Worm (Caenorhabditis elegans) whole organism, L4 larva: ENCODE measurements around the gene paml-1.
A peak's percentile ranks its signal among the peaks of the same experiment; 100 is the strongest.

Experiments used
- D1046.2 ChIP-seq: fragments of 200-800 bp; sonication (Bioruptor generic); IDR thresholded peaks from 2 replicates; pipeline ENCODE4 v1.3.6; 2022; ENCODE audit warnings: missing genetic modification characterization, missing compliant biosample characterization
- F26F4.8 ChIP-seq: fragments of 200-800 bp; sonication (Bioruptor generic); conservative IDR thresholded peaks from 2 replicates; pipeline ENCODE4 v1.3.6; 2022; ENCODE audit warnings: missing genetic modification characterization, missing compliant biosample characterization
- Y48G9A.11 ChIP-seq: fragments of 200-800 bp; sonication (Bioruptor generic); IDR thresholded peaks from 2 replicates; pipeline ENCODE4 v1.3.6; 2022; ENCODE audit warnings: missing genetic modification reagents, missing genetic modification characterization, missing compliant biosample characterization
- Y75B8A.6 ChIP-seq: fragments of 200-800 bp; sonication (Bioruptor generic); IDR thresholded peaks from 2 replicates; pipeline ENCODE4 v1.3.6; 2022; ENCODE audit warnings: missing genetic modification reagents, missing genetic modification characterization, missing compliant biosample characterization
- ZK337.2 ChIP-seq: fragments of 200-800 bp; sonication (Bioruptor generic); IDR thresholded peaks from 2 replicates; pipeline ENCODE4 v1.3.6; 2022; ENCODE audit warnings: missing genetic modification reagents, missing genetic modification characterization, missing compliant biosample characterization
- aha-1 ChIP-seq: fragments of 150-350 bp; peaks from one replicate; lab custom pipeline; 2014; ENCODE audit warnings: missing biosample characterization, missing genetic modification characterization
- ama-1 ChIP-seq: fragments of 150-350 bp; optimal IDR thresholded peaks from 2 replicates; lab custom pipeline; 2014; ENCODE audit warnings: inconsistent platforms, mixed read lengths
- arid-1 ChIP-seq: fragments of 200-800 bp; sonication (Bioruptor generic); conservative IDR thresholded peaks from 2 replicates; pipeline ENCODE4 v1.3.6; 2022; ENCODE audit warnings: missing genetic modification reagents, missing genetic modification characterization, missing compliant biosample characterization
- ceh-82 ChIP-seq: sonication (generic microtip); optimal IDR thresholded peaks from 2 replicates; lab custom pipeline; 2017; ENCODE audit warnings: missing biosample characterization, missing genetic modification characterization
- daf-16 ChIP-seq, 3 experiments: sonication (generic microtip); optimal IDR thresholded peaks; 2 replicates each; lab custom pipeline; 2016 to 2017; ENCODE audit warnings: missing genetic modification characterization in 3 of 3, missing genetic modification reagents in 3 of 3, mild to moderate bottlenecking in 2 of 3, missing compliant biosample characterization in 2 of 3, missing biosample characterization in 1 of 3, moderate library complexity in 1 of 3
- egl-27 ChIP-seq: sonication (generic microtip); optimal IDR thresholded peaks from 3 replicates; lab custom pipeline; 2017; ENCODE audit warnings: missing biosample characterization, missing genetic modification reagents, missing genetic modification characterization
- egl-43 ChIP-seq: fragments of 200-800 bp; sonication (Bioruptor generic); IDR thresholded peaks from 2 replicates; pipeline ENCODE4 v1.3.6; 2022; ENCODE audit warnings: missing genetic modification reagents, missing genetic modification characterization, missing compliant biosample characterization
- hif-1 ChIP-seq, 2 experiments: sonication (generic microtip); optimal IDR thresholded peaks; 2 replicates each; lab custom pipeline; 2016 to 2017; ENCODE audit warnings: missing compliant biosample characterization in 2 of 2, missing genetic modification characterization in 2 of 2, missing genetic modification reagents in 2 of 2, missing genotype in 2 of 2, mild to moderate bottlenecking in 1 of 2
- hlh-11 ChIP-seq: fragments of 200-800 bp; sonication (Bioruptor generic); optimal IDR thresholded peaks from 2 replicates; lab custom pipeline; 2018; ENCODE audit warnings: mild to moderate bottlenecking, missing genetic modification characterization, missing compliant biosample characterization
- hmg-1.1 ChIP-seq: fragments of 200-800 bp; sonication (Bioruptor generic); IDR thresholded peaks from 2 replicates; pipeline ENCODE4 v1.3.6; 2022; ENCODE audit warnings: missing genetic modification reagents, missing genetic modification characterization, missing compliant biosample characterization
- lim-7 ChIP-seq: fragments of 200-800 bp; sonication (Bioruptor generic); IDR thresholded peaks from 2 replicates; pipeline ENCODE4 v1.3.6; 2022; ENCODE audit warnings: missing genetic modification characterization, missing compliant biosample characterization
- lin-38 ChIP-seq: fragments of 200-800 bp; sonication (Bioruptor generic); IDR thresholded peaks from 2 replicates; pipeline ENCODE4 v1.3.6; 2022; ENCODE audit warnings: missing genetic modification reagents, missing genetic modification characterization, missing compliant biosample characterization
- lir-3 ChIP-seq: sonication (generic microtip); optimal IDR thresholded peaks from 2 replicates; lab custom pipeline; 2016; ENCODE audit warnings: mild to moderate bottlenecking, missing genetic modification characterization, missing compliant biosample characterization
- madf-9 ChIP-seq: fragments of 200-800 bp; sonication (Bioruptor generic); conservative IDR thresholded peaks from 2 replicates; pipeline ENCODE4 v1.3.6; 2022; ENCODE audit warnings: missing genetic modification reagents, missing genetic modification characterization, missing compliant biosample characterization
- mdl-1 ChIP-seq, 2 experiments: fragments of 150-350 bp in 1 of 2; sonication (generic microtip) in 1 of 2; optimal IDR thresholded peaks; 2 replicates each; lab custom pipeline; 2014 to 2017; ENCODE audit warnings: missing biosample characterization in 2 of 2, missing genetic modification characterization in 2 of 2
- mdt-29 ChIP-seq: fragments of 200-800 bp; sonication (Bioruptor generic); IDR thresholded peaks from 2 replicates; pipeline ENCODE4 v1.3.6; 2022; ENCODE audit warnings: missing genetic modification reagents, missing genetic modification characterization, missing compliant biosample characterization
- mes-2 ChIP-seq: sonication (generic microtip); optimal IDR thresholded peaks from 2 replicates; lab custom pipeline; 2016; ENCODE audit warnings: missing genotype, mild to moderate bottlenecking, missing genetic modification characterization, missing compliant biosample characterization; ENCODE audit not compliant: poor library complexity, severe bottlenecking
- mxl-3 ChIP-seq: fragments of 200-800 bp; sonication (Bioruptor generic); optimal IDR thresholded peaks from 2 replicates; lab custom pipeline; 2018; ENCODE audit warnings: mild to moderate bottlenecking, missing genetic modification characterization, missing compliant biosample characterization
- nhr-10 ChIP-seq: fragments of 150-350 bp; optimal IDR thresholded peaks from 2 replicates; lab custom pipeline; 2014; ENCODE audit warnings: missing biosample characterization, missing genetic modification characterization
- nhr-102 ChIP-seq: sonication (generic microtip); optimal IDR thresholded peaks from 2 replicates; lab custom pipeline; 2016; ENCODE audit warnings: mild to moderate bottlenecking, missing genetic modification characterization, moderate library complexity, missing compliant biosample characterization
- nhr-25 ChIP-seq: sonication (generic microtip); optimal IDR thresholded peaks from 2 replicates; lab custom pipeline; 2017; ENCODE audit warnings: missing genetic modification characterization, mild to moderate bottlenecking, missing compliant biosample characterization, antibody characterized with exemption, moderate library complexity, borderline replicate concordance; ENCODE audit not compliant: insufficient read depth
- nhr-28 ChIP-seq: fragments of 150-350 bp; optimal IDR thresholded peaks from 2 replicates; lab custom pipeline; 2014; ENCODE audit warnings: missing biosample characterization, missing genetic modification characterization
- nhr-42 ChIP-seq: fragments of 200-800 bp; sonication (Bioruptor generic); IDR thresholded peaks from 2 replicates; pipeline ENCODE4 v1.3.6; 2022; ENCODE audit warnings: missing genetic modification characterization, missing compliant biosample characterization
- nhr-48 ChIP-seq: sonication (generic microtip); optimal IDR thresholded peaks from 2 replicates; lab custom pipeline; 2016; ENCODE audit warnings: mild to moderate bottlenecking, missing genetic modification characterization, missing compliant biosample characterization
- nhr-6 ChIP-seq: fragments of 150-350 bp; optimal IDR thresholded peaks from 2 replicates; lab custom pipeline; 2014; ENCODE audit warnings: missing biosample characterization, missing genetic modification characterization
- nhr-77 ChIP-seq: fragments of 150-350 bp; optimal IDR thresholded peaks from 2 replicates; lab custom pipeline; 2014; ENCODE audit warnings: missing biosample characterization, missing genetic modification characterization
- rbr-2 ChIP-seq: sonication (generic microtip); optimal IDR thresholded peaks from 2 replicates; lab custom pipeline; 2016; ENCODE audit warnings: missing genotype, missing genetic modification characterization, missing compliant biosample characterization
- sdz-12 ChIP-seq: fragments of 200-800 bp; sonication (Bioruptor generic); optimal IDR thresholded peaks from 2 replicates; lab custom pipeline; 2018; ENCODE audit warnings: mild to moderate bottlenecking, missing genetic modification characterization, missing compliant biosample characterization
- set-16 ChIP-seq: fragments of 200-800 bp; sonication (Bioruptor generic); IDR thresholded peaks from 2 replicates; pipeline ENCODE4 v1.3.6; 2022; ENCODE audit warnings: missing genetic modification reagents, missing genetic modification characterization, missing compliant biosample characterization
- snpc-4 ChIP-seq: fragments of 150-350 bp; optimal IDR thresholded peaks from 2 replicates; lab custom pipeline; 2014; ENCODE audit warnings: missing biosample characterization, missing genetic modification characterization
- unc-130 ChIP-seq: sonication (generic microtip); optimal IDR thresholded peaks from 2 replicates; lab custom pipeline; 2016; ENCODE audit warnings: missing genetic modification reagents, missing genetic modification characterization, missing compliant biosample characterization
- unc-62 ChIP-seq, 3 experiments: fragments of 150-350 bp in 1 of 3; sonication (generic microtip); optimal IDR thresholded peaks in 2 of 3; peaks in 1 of 3; 1 replicate in 1 of 3; 2 replicates in 2 of 3; lab custom pipeline; 2014 to 2017; ENCODE audit warnings: missing biosample characterization in 3 of 3, missing genetic modification characterization in 3 of 3, missing genetic modification reagents in 3 of 3, missing genotype in 1 of 3
- zag-1 ChIP-seq: fragments of 150-350 bp; optimal IDR thresholded peaks from 2 replicates; lab custom pipeline; 2014; ENCODE audit warnings: missing biosample characterization, missing genetic modification characterization
- ztf-11 ChIP-seq: fragments of 150-350 bp; optimal IDR thresholded peaks from 2 replicates; lab custom pipeline; 2014; ENCODE audit warnings: missing biosample characterization, missing genetic modification characterization

paml-1 gene

ce11 chrIII:10261256-10261655 lies 27.4 kb upstream of the paml-1 start:
- no peak for TF ChIP-seq hlh-11 (tag; lab: Kevin White, UChicago)
- peak in 1 of 2 experiments; percentile 94 for TF ChIP-seq unc-62 (GFP tag; optimal IDR thresholded peaks at IDR 0.05 in 1 of 2; lab: Kevin White, UChicago)
- no peak for TF ChIP-seq unc-62 (tag; optimal IDR thresholded peaks at IDR 0.05; lab: Kevin White, UChicago)

ce11 chrIII:10258641-10259040 lies 24.8 kb upstream of the paml-1 start, which contains the start of gene rip-1:
Gene rip-1, minus strand, starts transcription at chrIII:10258741.
- no peak for TF ChIP-seq mes-2 (tag; lab: Kevin White, UChicago)
- no peak for TF ChIP-seq mdt-29 (GFP tag; lab: Robert Waterston, UW)
- no peak for TF ChIP-seq egl-43 (GFP tag; lab: Robert Waterston, UW)
- no peak for TF ChIP-seq nhr-42
- TF ChIP-seq egl-27 (tag; lab: Kevin White, UChicago): no peak
- no peak for TF ChIP-seq hmg-1.1 (GFP tag; lab: Robert Waterston, UW)
- no peak for TF ChIP-seq hlh-11 (tag; lab: Kevin White, UChicago)
- no peak for TF ChIP-seq D1046.2 (GFP tag; lab: Robert Waterston, UW)
- no peak for TF ChIP-seq Y48G9A.11
- TF ChIP-seq sdz-12 (GFP tag; lab: Kevin White, UChicago): no peak
- TF ChIP-seq rbr-2 (tag; lab: Kevin White, UChicago): no peak
- TF ChIP-seq nhr-102 (tag; lab: Kevin White, UChicago): no peak
- no peak for TF ChIP-seq nhr-77 (tag; lab: Kevin White, UChicago)

- TF ChIP-seq nhr-28: peak; percentile 73
- TF ChIP-seq nhr-6: no peak
- peak; percentile 53 for TF ChIP-seq aha-1 (tag; lab: Kevin White, UChicago)
Measured at ce11 chrIII:10254583-10254982, 20.7 kb upstream of the paml-1 start, which contains the start of gene R01H10.4. Gene R01H10.4, plus strand, starts transcription at chrIII:10254818.

ce11 chrIII:10253334-10253733 lies 19.5 kb upstream of the paml-1 start:
- TF ChIP-seq hif-1 (tag; optimal IDR thresholded peaks at IDR 0.05; lab: Kevin White, UChicago): no peak
- TF ChIP-seq mdl-1 (tag; optimal IDR thresholded peaks at IDR 0.05; lab: Kevin White, UChicago): no peak
- TF ChIP-seq arid-1: no peak
- 0 out of 2 replicates have a peak, but pooled peaks have one; percentile 14 for TF ChIP-seq egl-43 (GFP tag; lab: Robert Waterston, UW)
- TF ChIP-seq lir-3: no peak
- TF ChIP-seq Y75B8A.6: no peak
- no peak for TF ChIP-seq F26F4.8 (GFP tag; lab: Robert Waterston, UW)
- TF ChIP-seq set-16 (GFP tag; lab: Robert Waterston, UW): peak; percentile 75
- peak in 1 of 2 experiments; percentile 1 for TF ChIP-seq unc-62 (GFP tag; optimal IDR thresholded peaks at IDR 0.05 in 1 of 2; lab: Kevin White, UChicago)
- TF ChIP-seq unc-62 (tag; optimal IDR thresholded peaks at IDR 0.05; lab: Kevin White, UChicago): no peak

DNA sequence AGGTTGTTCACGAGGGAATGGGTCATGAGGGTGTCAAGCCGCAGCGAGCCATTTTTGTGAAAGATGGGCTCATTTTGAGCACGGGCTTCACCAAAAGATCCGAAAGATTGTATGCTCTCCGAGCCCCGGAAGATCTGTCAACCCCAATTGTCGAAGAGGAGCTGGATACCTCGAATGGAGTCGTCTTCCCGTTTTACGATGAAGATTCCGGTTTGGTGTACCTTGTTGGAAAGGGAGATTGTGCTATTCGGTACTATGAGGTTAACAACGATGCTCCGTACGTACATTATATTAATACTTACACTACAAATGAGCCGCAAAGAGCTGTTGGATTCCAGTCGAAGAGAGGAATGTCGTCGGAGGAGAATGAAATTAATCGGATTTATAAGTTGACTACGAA lies 17.2 kb upstream of the paml-1 start:
- no peak for TF ChIP-seq nhr-48 (tag; lab: Kevin White, UChicago)
- peak; percentile 95 for TF ChIP-seq aha-1 (tag; lab: Kevin White, UChicago)

- TF ChIP-seq zag-1 (tag; lab: Kevin White, UChicago) (no peak), ztf-11 (tag; lab: Kevin White, UChicago) (no peak), madf-9 (no peak), Y48G9A.11 (no peak), unc-130 (no peak), ama-1 (lab: Kevin White, UChicago) (no peak), nhr-25 (tag; lab: Kevin White, UChicago) (no peak), lir-3 (no peak), lin-38 (peak; percentile 93), unc-62 (GFP tag; optimal IDR thresholded peaks at IDR 0.05 in 1 of 2; lab: Kevin White, UChicago) (peak in 1 of 2 experiments; percentile 90), unc-62 (tag; optimal IDR thresholded peaks at IDR 0.05; lab: Kevin White, UChicago) (no peak), mxl-3 (GFP tag; lab: Kevin White, UChicago) (no peak), hlh-11 (tag; lab: Kevin White, UChicago) (peak; percentile 23), arid-1 (no peak), ceh-82 (tag; lab: Kevin White, UChicago) (no peak), nhr-10 (tag; lab: Kevin White, UChicago) (no peak), ZK337.2 (GFP tag; lab: Robert Waterston, UW) (no peak), lim-7 (GFP tag; lab: Robert Waterston, UW) (no peak), snpc-4 (tag; lab: Kevin White, UChicago) (no peak), daf-16 (GFP tag; optimal IDR thresholded peaks at IDR 0.05; lab: Kevin White, UChicago) (no peak), daf-16 (tag; optimal IDR thresholded peaks at IDR 0.05; lab: Kevin White, UChicago) (no peak)
Measured at ce11 chrIII:10248441-10249137, 14.7 kb upstream of the paml-1 start, which contains the start of the genes div-1 and cor-1. Gene div-1, minus strand, starts transcription at chrIII:10248559. Gene cor-1, plus strand, starts transcription at chrIII:10249111.
